Fruit fly (Drosophila melanogaster) whole organism, embryonic: ENCODE results near the gene Klp64D.

Experiments used
- Bgb ChIP-seq: fragments of 200-800 bp; sonication (Bioruptor generic); IDR thresholded peaks from 2 replicates; pipeline ENCODE4 v1.3.6; 2022; ENCODE audit warnings: missing biosample characterization, missing genetic modification characterization; ENCODE audit not compliant: partially characterized antibody
- BtbVII ChIP-seq: fragments of 200-800 bp; sonication (Bioruptor generic); optimal IDR thresholded peaks from 3 replicates; lab custom pipeline; 2017; ENCODE audit warnings: missing biosample characterization, mild to moderate bottlenecking, missing genetic modification characterization
- CG10209 ChIP-seq: fragments of 200-800 bp; sonication (Bioruptor generic); optimal IDR thresholded peaks from 3 replicates; lab custom pipeline; 2017; ENCODE audit warnings: missing biosample characterization, mild to moderate bottlenecking, missing genetic modification characterization, missing genetic modification reagents
- CG12769 ChIP-seq: fragments of 200-800 bp; sonication (Bioruptor generic); optimal IDR thresholded peaks from 2 replicates; lab custom pipeline; 2019; ENCODE audit warnings: missing biosample characterization, mild to moderate bottlenecking, missing genetic modification characterization, moderate library complexity
- CG12942 ChIP-seq: fragments of 200-800 bp; sonication (Bioruptor generic); optimal IDR thresholded peaks from 3 replicates; lab custom pipeline; 2016; ENCODE audit warnings: missing biosample characterization, missing genetic modification characterization
- CG13296 ChIP-seq: fragments of 200-800 bp; sonication (Bioruptor generic); optimal IDR thresholded peaks from 3 replicates; lab custom pipeline; 2018; ENCODE audit warnings: missing biosample characterization, mild to moderate bottlenecking, missing genetic modification characterization
- CG13624 ChIP-seq: fragments of 200-800 bp; sonication (Bioruptor generic); optimal IDR thresholded peaks from 2 replicates; lab custom pipeline; 2016; ENCODE audit warnings: missing biosample characterization, missing genetic modification characterization
- CG14441 ChIP-seq: fragments of 200-800 bp; sonication (Bioruptor generic); IDR thresholded peaks from 2 replicates; pipeline ENCODE4 v1.3.6; 2022; ENCODE audit warnings: missing biosample characterization, missing genetic modification characterization
- CG1529 ChIP-seq: fragments of 200-800 bp; sonication (Bioruptor generic); optimal IDR thresholded peaks from 3 replicates; lab custom pipeline; 2018; ENCODE audit warnings: missing biosample characterization, missing genetic modification characterization
- CG1647 ChIP-seq: fragments of 200-800 bp; sonication (Bioruptor generic); optimal IDR thresholded peaks from 3 replicates; lab custom pipeline; 2016; ENCODE audit warnings: missing biosample characterization, missing genetic modification characterization
- CG3065 ChIP-seq: fragments of 200-800 bp; sonication (Bioruptor generic); optimal IDR thresholded peaks from 2 replicates; lab custom pipeline; 2016; ENCODE audit warnings: missing biosample characterization, missing genetic modification characterization
- CG31224 ChIP-seq: fragments of 200-800 bp; sonication (Bioruptor generic); IDR thresholded peaks from 2 replicates; pipeline ENCODE4 v1.3.6; 2022; ENCODE audit warnings: missing biosample characterization, missing genetic modification characterization
- CG3163 ChIP-seq: fragments of 200-800 bp; sonication (Bioruptor generic); optimal IDR thresholded peaks from 3 replicates; lab custom pipeline; 2016; ENCODE audit warnings: missing biosample characterization, missing genetic modification characterization
- CG34376 ChIP-seq: fragments of 200-800 bp; sonication (Bioruptor generic); optimal IDR thresholded peaks from 2 replicates; lab custom pipeline; 2018; ENCODE audit warnings: missing biosample characterization, mild to moderate bottlenecking, missing genetic modification characterization
- CG3726 ChIP-seq: fragments of 200-800 bp; sonication (Bioruptor generic); IDR thresholded peaks from 3 replicates; pipeline ENCODE4, ENCODE4 v1.3.6; 2022; ENCODE audit warnings: missing biosample characterization, missing genetic modification characterization
- CG6791 ChIP-seq: fragments of 200-800 bp; sonication (Bioruptor generic); IDR thresholded peaks from 3 replicates; pipeline ENCODE4 v1.3.6; 2022; ENCODE audit warnings: missing biosample characterization, missing genetic modification characterization; ENCODE audit not compliant: partially characterized antibody
- CG6813 ChIP-seq: fragments of 200-800 bp; sonication (Bioruptor generic); optimal IDR thresholded peaks from 2 replicates; lab custom pipeline; 2017; ENCODE audit warnings: missing biosample characterization, missing genetic modification characterization, mild to moderate bottlenecking, moderate library complexity, missing genetic modification reagents
- CG7786 ChIP-seq: fragments of 200-800 bp; sonication (Bioruptor generic); optimal IDR thresholded peaks from 2 replicates; lab custom pipeline; 2016; ENCODE audit warnings: missing biosample characterization, missing genetic modification characterization
- Deaf1 ChIP-seq: fragments of 200-800 bp; optimal IDR thresholded peaks from 3 replicates; lab custom pipeline; 2019; ENCODE audit warnings: missing biosample characterization, mild to moderate bottlenecking, missing genetic modification characterization, moderate library complexity
- ERR ChIP-seq: fragments of 200-800 bp; sonication (Bioruptor generic); optimal IDR thresholded peaks from 2 replicates; lab custom pipeline; 2016; ENCODE audit warnings: missing biosample characterization, missing genetic modification characterization
- Ets65A ChIP-seq: fragments of 200-800 bp; sonication (Bioruptor generic); peaks from one replicate; lab custom pipeline; 2016; ENCODE audit warnings: missing biosample characterization, missing genetic modification characterization
- Ets97D ChIP-seq: fragments of 200-800 bp; sonication (Bioruptor generic); optimal IDR thresholded peaks from 3 replicates; lab custom pipeline; 2016; ENCODE audit warnings: missing biosample characterization, missing genetic modification characterization
- Fer2 ChIP-seq: fragments of 200-800 bp; sonication (Bioruptor generic); optimal IDR thresholded peaks from 2 replicates; lab custom pipeline; 2018; ENCODE audit warnings: missing biosample characterization, mild to moderate bottlenecking, missing genetic modification characterization, moderate library complexity
- Fer3 ChIP-seq: fragments of 200-800 bp; sonication (Bioruptor generic); optimal IDR thresholded peaks from 2 replicates; lab custom pipeline; 2018; ENCODE audit warnings: missing biosample characterization, mild to moderate bottlenecking, missing genetic modification characterization, moderate library complexity
- H2.0 ChIP-seq: fragments of 200-800 bp; sonication (Bioruptor generic); IDR thresholded peaks from 2 replicates; pipeline ENCODE4 v1.3.6; 2022; ENCODE audit warnings: missing biosample characterization, missing genetic modification characterization
- HHEX ChIP-seq: fragments of 200-800 bp; sonication (Bioruptor generic); optimal IDR thresholded peaks from 3 replicates; lab custom pipeline; 2017; ENCODE audit warnings: missing biosample characterization, mild to moderate bottlenecking, missing genetic modification characterization, missing genetic modification reagents
- Med ChIP-seq: fragments of 200-800 bp; sonication (Bioruptor generic); peaks from one replicate; lab custom pipeline; 2016; ENCODE audit warnings: missing biosample characterization, missing genetic modification characterization, mild to moderate bottlenecking, inconsistent platforms, moderate library complexity
- Pdp1 ChIP-seq, 2 experiments: fragments of 200-800 bp; sonication (Bioruptor generic); optimal IDR thresholded peaks; 3 replicates each; lab custom pipeline; 2016; ENCODE audit warnings: missing biosample characterization in 2 of 2, missing genetic modification characterization in 2 of 2, mild to moderate bottlenecking in 1 of 2, moderate library complexity in 1 of 2
- Rfx ChIP-seq: fragments of 200-800 bp; sonication (Bioruptor generic); IDR thresholded peaks from 2 replicates; pipeline ENCODE4 v1.3.6; 2022; ENCODE audit warnings: missing biosample characterization, missing genetic modification characterization
- Sin3A ChIP-seq: fragments of >200 bp; optimal IDR thresholded peaks from 2 replicates; lab custom pipeline; 2018
- ab ChIP-seq: fragments of 200-800 bp; sonication (Bioruptor generic); optimal IDR thresholded peaks from 2 replicates; lab custom pipeline; 2016; ENCODE audit warnings: missing biosample characterization, missing genetic modification characterization
- ato ChIP-seq: fragments of 200-800 bp; sonication (Bioruptor generic); IDR thresholded peaks from 2 replicates; pipeline ENCODE4 v1.3.6; 2022; ENCODE audit warnings: missing biosample characterization, missing genetic modification characterization; ENCODE audit not compliant: partially characterized antibody
- bsh ChIP-seq, 2 experiments: fragments of 200-800 bp; sonication (Bioruptor generic); optimal IDR thresholded peaks; 2 replicates each; lab custom pipeline; 2017 to 2018; ENCODE audit warnings: mild to moderate bottlenecking in 2 of 2, missing biosample characterization in 2 of 2, missing genetic modification characterization in 2 of 2, moderate library complexity in 1 of 2
- cato ChIP-seq: fragments of 200-800 bp; sonication (Bioruptor generic); optimal IDR thresholded peaks from 2 replicates; lab custom pipeline; 2016; ENCODE audit warnings: missing biosample characterization, missing genetic modification characterization, borderline replicate concordance
- dysf ChIP-seq: fragments of 200-800 bp; sonication (Bioruptor generic); IDR thresholded peaks from 3 replicates; pipeline ENCODE4 v1.3.6; 2022; ENCODE audit warnings: missing biosample characterization, missing genetic modification characterization
- fu2 ChIP-seq: fragments of 200-800 bp; sonication (Bioruptor generic); optimal IDR thresholded peaks from 2 replicates; lab custom pipeline; 2016; ENCODE audit warnings: missing biosample characterization, missing genetic modification characterization
- gcm ChIP-seq: fragments of 200-800 bp; sonication (Bioruptor generic); optimal IDR thresholded peaks from 2 replicates; lab custom pipeline; 2019; ENCODE audit warnings: missing biosample characterization, mild to moderate bottlenecking, missing genetic modification characterization, moderate library complexity
- gem ChIP-seq: fragments of 200-800 bp; sonication (Bioruptor generic); optimal IDR thresholded peaks from 2 replicates; lab custom pipeline; 2019; ENCODE audit warnings: missing biosample characterization, mild to moderate bottlenecking, missing genetic modification characterization, moderate library complexity
- h ChIP-seq: fragments of >200 bp; optimal IDR thresholded peaks from 2 replicates; lab custom pipeline; 2017
- lab ChIP-seq: fragments of 200-800 bp; sonication (Bioruptor generic); optimal IDR thresholded peaks from 3 replicates; lab custom pipeline; 2017; ENCODE audit warnings: missing biosample characterization, missing genetic modification characterization, mild to moderate bottlenecking, moderate library complexity, missing genetic modification reagents
- lov ChIP-seq, 2 experiments: fragments of 200-800 bp in 1 of 2; fragments of >200 bp in 1 of 2; sonication (Bioruptor generic) in 1 of 2; IDR thresholded peaks in 1 of 2; optimal IDR thresholded peaks in 1 of 2; 2 replicates in 1 of 2; 3 replicates in 1 of 2; pipeline versions ENCODE4 v1.3.6 to Lab custom; 2017 to 2022; ENCODE audit warnings: missing biosample characterization in 1 of 2, missing genetic modification characterization in 1 of 2
- sens ChIP-seq: fragments of 200-800 bp; sonication (Bioruptor generic); peaks from one replicate; lab custom pipeline; 2016; ENCODE audit warnings: missing biosample characterization, missing genetic modification characterization
- stc ChIP-seq: fragments of 200-800 bp; sonication (Bioruptor generic); IDR thresholded peaks from 2 replicates; pipeline ENCODE4 v1.3.6; 2022; ENCODE audit warnings: missing biosample characterization, missing genetic modification characterization
- tll ChIP-seq, 2 experiments: fragments of 200-800 bp in 1 of 2; fragments of >200 bp in 1 of 2; sonication (Bioruptor generic) in 1 of 2; optimal IDR thresholded peaks; 2 replicates each; lab custom pipeline; 2017 to 2019; ENCODE audit warnings: missing biosample characterization in 2 of 2, missing genetic modification characterization in 2 of 2, mild to moderate bottlenecking in 1 of 2, moderate library complexity in 1 of 2
- ttk ChIP-seq: fragments of 200-800 bp; sonication (Bioruptor generic); IDR thresholded peaks from 2 replicates; pipeline ENCODE4 v2.1.2; 2022; ENCODE audit warnings: missing biosample characterization, missing genetic modification characterization

Klp64D gene

dm6 chr3L:5352684-5353322, 6.4 kb downstream of the Klp64D start (continued):
- TF ChIP-seq lov (optimal IDR thresholded peaks at IDR 0.05; lab: Kevin White, UChicago) (no peak), lov (GFP tag; IDR thresholded peaks at IDR 0.05; lab: Robert Waterston, UW) (0 out of 3 replicates have a peak, but pooled peaks have one; percentile 56), h (lab: Kevin White, UChicago) (no peak), Rfx (no peak), CG1647 (GFP tag; lab: Kevin White, UChicago) (no peak), cato (GFP tag; lab: Kevin White, UChicago) (no peak), lab (GFP tag; lab: Kevin White, UChicago) (no peak), Sin3A (no peak), ato (GFP tag; lab: Robert Waterston, UW) (no peak), CG31224 (GFP tag; lab: Robert Waterston, UW) (no peak), CG3163 (GFP tag; lab: Kevin White, UChicago) (no peak), dysf (GFP tag; lab: Robert Waterston, UW) (no peak), fu2 (no peak), CG13296 (no peak), CG7786 (no peak), ab (GFP tag; lab: Kevin White, UChicago) (no peak), CG13624 (GFP tag; lab: Kevin White, UChicago) (no peak), bsh (GFP tag; optimal IDR thresholded peaks at IDR 0.05; lab: Kevin White, UChicago) (peak; percentile 19 to 42), BtbVII (GFP tag; lab: Kevin White, UChicago) (no peak), HHEX (GFP tag; lab: Kevin White, UChicago) (no peak), ERR (GFP tag; lab: Kevin White, UChicago) (no peak), CG14441 (GFP tag; lab: Robert Waterston, UW) (no peak), CG1529 (GFP tag; lab: Kevin White, UChicago) (no peak), CG6813 (GFP tag; lab: Kevin White, UChicago) (peak; percentile 18), ttk (no peak), Fer3 (tag; lab: Kevin White, UChicago) (peak; percentile 1), CG12942 (GFP tag; lab: Kevin White, UChicago) (no peak), CG3065 (GFP tag; lab: Kevin White, UChicago) (no peak), gcm (GFP tag; lab: Kevin White, UChicago) (no peak), H2.0 (GFP tag; lab: Robert Waterston, UW) (no peak), stc (GFP tag; lab: Robert Waterston, UW) (no peak)

- TF ChIP-seq CG10209 (GFP tag; lab: Kevin White, UChicago) (no peak), Deaf1 (tag; lab: Kevin White, UChicago) (peak; percentile 93), dysf (GFP tag; lab: Robert Waterston, UW) (no peak), Med (peak; percentile 22), Ets97D (GFP tag; lab: Kevin White, UChicago) (no peak), BtbVII (GFP tag; lab: Kevin White, UChicago) (no peak), CG3726 (GFP tag; lab: Robert Waterston, UW) (no peak), CG12769 (tag; lab: Kevin White, UChicago) (no peak), sens (GFP tag; lab: Kevin White, UChicago) (peak; percentile 56), Fer2 (tag; lab: Kevin White, UChicago) (no peak), Bgb (GFP tag; lab: Robert Waterston, UW) (no peak), Ets65A (GFP tag; lab: Kevin White, UChicago) (no peak), CG6791 (GFP tag; lab: Robert Waterston, UW) (no peak), Pdp1 (GFP tag; optimal IDR thresholded peaks at IDR 0.05; lab: Kevin White, UChicago) (no peak), bsh (GFP tag; optimal IDR thresholded peaks at IDR 0.05; lab: Kevin White, UChicago) (no peak), CG34376 (GFP tag; lab: Kevin White, UChicago) (no peak), tll (GFP tag; optimal IDR thresholded peaks at IDR 0.05; lab: Kevin White, UChicago) (peak in 1 of 2 experiments; percentile 17), gem (tag; lab: Kevin White, UChicago) (peak; percentile 5)
Observed at dm6 chr3L:5351348-5351850, 7.8 kb downstream of the Klp64D start.
